Fruit fly (Drosophila melanogaster): ENCODE data around the gene sls.
A peak's percentile ranks its signal among the peaks of the same experiment; 100 is the strongest.

The sls gene

dm6 chr3L:2149664-2150063, 34.3 kb upstream of the sls start:
- TF ChIP-seq sens (GFP tag), result peak; percentile 24
- TF ChIP-seq ken (GFP tag; IDR thresholded peaks at IDR 0.05), result no peak
- 0 out of 3 replicates have a peak, but pooled peaks have one; percentile 11 for TF ChIP-seq CG11560 (tag; IDR thresholded peaks at IDR 0.05)
- no peak for TF ChIP-seq CG10209 (GFP tag; optimal IDR thresholded peaks at IDR 0.05)
- TF ChIP-seq dm (GFP tag; optimal IDR thresholded peaks at IDR 0.05), result no peak
- no peak for TF ChIP-seq CG17328 (GFP tag; IDR thresholded peaks at IDR 0.05)
- peak; percentile 77 for TF ChIP-seq Ets65A (GFP tag)

dm6 chr3L:2147767-2148166, 32.4 kb upstream of the sls start:
- TF ChIP-seq nerfin-1 (tag; optimal IDR thresholded peaks at IDR 0.05), result no peak
- TF ChIP-seq ATbp (GFP tag; optimal IDR thresholded peaks at IDR 0.05), result peak; percentile 48
- TF ChIP-seq CG3407 (GFP tag; optimal IDR thresholded peaks at IDR 0.05), result no peak
- TF ChIP-seq CG18011 (GFP tag; optimal IDR thresholded peaks at IDR 0.05), result no peak
- peak; percentile 66 for TF ChIP-seq sd (tag; optimal IDR thresholded peaks at IDR 0.05)
- peak; percentile 16 for TF ChIP-seq CG12769 (tag; optimal IDR thresholded peaks at IDR 0.05)
- no peak for TF ChIP-seq dysf (GFP tag; IDR thresholded peaks at IDR 0.05)
- TF ChIP-seq D19B (GFP tag; optimal IDR thresholded peaks at IDR 0.05), result no peak
- TF ChIP-seq CG14014 (GFP tag; IDR thresholded peaks at IDR 0.05), result peak; percentile 27; the same call in 1 of the 2 replicates
- TF ChIP-seq fd3F (GFP tag; optimal IDR thresholded peaks at IDR 0.05), result peak; percentile 21
- peak; percentile 44 for TF ChIP-seq CG17568 (GFP tag; optimal IDR thresholded peaks at IDR 0.05)
- TF ChIP-seq Rfx (GFP tag; IDR thresholded peaks at IDR 0.05), result peak; percentile 18; the same call in 1 of the 2 replicates
- peak; percentile 14 for TF ChIP-seq CG15601 (tag; optimal IDR thresholded peaks at IDR 0.05)
- no peak for TF ChIP-seq CG9932 (GFP tag; IDR thresholded peaks at IDR 0.05)
- TF ChIP-seq lab (GFP tag; optimal IDR thresholded peaks at IDR 0.05), result peak; percentile 11

- TF ChIP-seq grau (tag; optimal IDR thresholded peaks at IDR 0.05), result peak; percentile 23
- 0 out of 3 replicates have a peak, but pooled peaks have one; percentile 26 for TF ChIP-seq row (GFP tag; IDR thresholded peaks at IDR 0.05)
- no peak for TF ChIP-seq org-1 (GFP tag; optimal IDR thresholded peaks at IDR 0.05)
- TF ChIP-seq ttk (GFP tag; IDR thresholded peaks at IDR 0.05), result no peak
- TF ChIP-seq pho (GFP tag; optimal IDR thresholded peaks at IDR 0.05), result no peak
Measured at dm6 chr3L:2145019-2145418, 29.6 kb upstream of the sls start.

dm6 chr3L:2144355-2144754, 28.9 kb upstream of the sls start:
- peak; percentile 65 for TF ChIP-seq Med (GFP tag)
- TF ChIP-seq Atf-2 (GFP tag; optimal IDR thresholded peaks at IDR 0.05), result no peak
- peak; percentile 40 for TF ChIP-seq cg (GFP tag; optimal IDR thresholded peaks at IDR 0.05)
- TF ChIP-seq CG12769 (tag; optimal IDR thresholded peaks at IDR 0.05), result peak; percentile 69
- TF ChIP-seq Abd-B (GFP tag; optimal IDR thresholded peaks at IDR 0.05), result peak; percentile 28
- no peak for TF ChIP-seq Six4 (GFP tag; optimal IDR thresholded peaks at IDR 0.05)
- TF ChIP-seq pros (GFP tag; optimal IDR thresholded peaks at IDR 0.05), result no peak
- TF ChIP-seq Nf-YB (GFP tag; optimal IDR thresholded peaks at IDR 0.05), result no peak
- TF ChIP-seq ci (GFP tag; IDR thresholded peaks at IDR 0.05), result 0 out of 3 replicates have a peak, but pooled peaks have one; percentile 14
- TF ChIP-seq NC2α (GFP tag; optimal IDR thresholded peaks at IDR 0.05), result no peak
- TF ChIP-seq CG5953 (GFP tag; IDR thresholded peaks at IDR 0.05), result 0 out of 2 replicates have a peak, but pooled peaks have one; percentile 35
- TF ChIP-seq sd (tag; optimal IDR thresholded peaks at IDR 0.05), result peak; percentile 70
- TF ChIP-seq Dbx (GFP tag; IDR thresholded peaks at IDR 0.05), result 0 out of 3 replicates have a peak, but pooled peaks have one; percentile 22
- no peak for TF ChIP-seq CG16813 (GFP tag; IDR thresholded peaks at IDR 0.05; ENCODE audit: partially characterized antibody)
- TF ChIP-seq CG4854 (GFP tag; optimal IDR thresholded peaks at IDR 0.05), result no peak
- no peak for TF ChIP-seq CG8290 (GFP tag; optimal IDR thresholded peaks at IDR 0.05)
- peak in 1 of 2 experiments; percentile 44 for TF ChIP-seq CG8290 (tag; optimal IDR thresholded peaks at IDR 0.05)
- no peak for TF ChIP-seq Dp (GFP tag; optimal IDR thresholded peaks at IDR 0.05)
- TF ChIP-seq Atf6 (GFP tag; IDR thresholded peaks at IDR 0.05), result peak; percentile 41; the same call in 1 of the 2 replicates
- TF ChIP-seq caup (GFP tag; optimal IDR thresholded peaks at IDR 0.05; ENCODE audit: severe bottlenecking), result peak; percentile 52
- TF ChIP-seq CG1024 (GFP tag; IDR thresholded peaks at IDR 0.05), result no peak
- peak; percentile 47 for TF ChIP-seq abd-A (tag; optimal IDR thresholded peaks at IDR 0.05)
